Worm (Caenorhabditis elegans) whole organism, L3 larva: ENCODE measurements around the gene nhr-255.

Source experiments
- R02D3.7 ChIP-seq: fragments of 150-350 bp; optimal IDR thresholded peaks from 2 replicates; lab custom pipeline; 2014; ENCODE audit warnings: missing biosample characterization, missing genetic modification characterization
- aly-2 ChIP-seq: fragments of 150-350 bp; optimal IDR thresholded peaks from 2 replicates; lab custom pipeline; 2014; ENCODE audit warnings: missing biosample characterization, missing genetic modification characterization
- ama-1 ChIP-seq: fragments of 150-350 bp; optimal IDR thresholded peaks from 2 replicates; lab custom pipeline; 2018
- ceh-16 ChIP-seq: sonication (generic microtip); optimal IDR thresholded peaks from 2 replicates; lab custom pipeline; 2017; ENCODE audit warnings: missing biosample characterization, missing genetic modification characterization
- ceh-82 ChIP-seq: fragments of 150-350 bp; optimal IDR thresholded peaks from 2 replicates; lab custom pipeline; 2014; ENCODE audit warnings: missing biosample characterization, missing genetic modification characterization
- egl-5 ChIP-seq: fragments of 150-350 bp; optimal IDR thresholded peaks from 2 replicates; lab custom pipeline; 2017; ENCODE audit warnings: missing biosample characterization, missing genetic modification reagents, missing genetic modification characterization, inconsistent platforms
- elt-2 ChIP-seq: sonication (generic microtip); optimal IDR thresholded peaks from 2 replicates; lab custom pipeline; 2016; ENCODE audit warnings: missing genetic modification reagents, mild to moderate bottlenecking, missing genetic modification characterization, missing compliant biosample characterization
- elt-3 ChIP-seq, 3 experiments: fragments of 150-350 bp in 1 of 3; sonication (generic microtip) in 2 of 3; optimal IDR thresholded peaks; 2 replicates in 2 of 3; 4 replicates in 1 of 3; lab custom pipeline; 2014 to 2017; ENCODE audit warnings: missing biosample characterization in 3 of 3, missing genetic modification characterization in 3 of 3
- eor-1 ChIP-seq, 2 experiments: fragments of 150-350 bp; optimal IDR thresholded peaks; 2 replicates each; lab custom pipeline; 2014 to 2018; ENCODE audit warnings: missing biosample characterization in 2 of 2, missing genetic modification characterization in 2 of 2
- fkh-10 ChIP-seq: sonication (generic microtip); optimal IDR thresholded peaks from 2 replicates; lab custom pipeline; 2017; ENCODE audit warnings: missing biosample characterization, missing genetic modification reagents, missing genetic modification characterization
- fkh-2 ChIP-seq: fragments of 150-350 bp; optimal IDR thresholded peaks from 2 replicates; lab custom pipeline; 2014; ENCODE audit warnings: missing biosample characterization, missing genetic modification reagents, missing genetic modification characterization
- fos-1 ChIP-seq: fragments of 150-350 bp; optimal IDR thresholded peaks from 2 replicates; lab custom pipeline; 2014; ENCODE audit warnings: missing biosample characterization, missing genetic modification characterization
- hmg-11 ChIP-seq: sonication (generic microtip); optimal IDR thresholded peaks from 2 replicates; lab custom pipeline; 2016; ENCODE audit warnings: missing genetic modification characterization, missing compliant biosample characterization
- jun-1 ChIP-seq: fragments of 150-350 bp; optimal IDR thresholded peaks from 2 replicates; lab custom pipeline; 2014; ENCODE audit warnings: missing biosample characterization, missing genetic modification reagents, missing genetic modification characterization
- lin-39 ChIP-seq: fragments of 150-350 bp; optimal IDR thresholded peaks from 2 replicates; lab custom pipeline; 2018; ENCODE audit warnings: missing biosample characterization, missing genetic modification reagents, missing genetic modification characterization
- lsy-12 ChIP-seq: sonication (generic microtip); optimal IDR thresholded peaks from 2 replicates; lab custom pipeline; 2016; ENCODE audit warnings: mild to moderate bottlenecking, missing genetic modification characterization, missing compliant biosample characterization
- mml-1 ChIP-seq: fragments of 150-350 bp; sonication (generic microtip); optimal IDR thresholded peaks from 3 replicates; lab custom pipeline; 2014; ENCODE audit warnings: missing biosample characterization, missing genetic modification characterization
- nfya-1 ChIP-seq: sonication (generic microtip); optimal IDR thresholded peaks from 2 replicates; lab custom pipeline; 2017; ENCODE audit warnings: missing genetic modification characterization, mild to moderate bottlenecking, missing compliant biosample characterization, antibody characterized with exemption, moderate library complexity; ENCODE audit not compliant: insufficient read depth
- nhr-11 ChIP-seq: fragments of 150-350 bp; optimal IDR thresholded peaks from 2 replicates; lab custom pipeline; 2014; ENCODE audit warnings: missing biosample characterization, missing genetic modification characterization
- nhr-237 ChIP-seq: fragments of 150-350 bp; optimal IDR thresholded peaks from 2 replicates; lab custom pipeline; 2014; ENCODE audit warnings: missing biosample characterization, missing genetic modification characterization
- nhr-28 ChIP-seq: fragments of 150-350 bp; optimal IDR thresholded peaks from 2 replicates; lab custom pipeline; 2014; ENCODE audit warnings: missing biosample characterization, missing genetic modification characterization
- nhr-43 ChIP-seq: sonication (generic microtip); optimal IDR thresholded peaks from 2 replicates; lab custom pipeline; 2016; ENCODE audit warnings: mild to moderate bottlenecking, missing genetic modification characterization, missing compliant biosample characterization; ENCODE audit not compliant: poor library complexity, severe bottlenecking
- nhr-67 ChIP-seq: fragments of 150-350 bp; optimal IDR thresholded peaks from 2 replicates; lab custom pipeline; 2014; ENCODE audit warnings: missing biosample characterization, missing genetic modification characterization
- nhr-76 ChIP-seq: fragments of 150-350 bp; sonication (generic microtip); optimal IDR thresholded peaks from 5 replicates; lab custom pipeline; 2014; ENCODE audit warnings: missing biosample characterization, missing genetic modification characterization
- pha-4 ChIP-seq: fragments of 150-350 bp; optimal IDR thresholded peaks from 2 replicates; lab custom pipeline; 2014; ENCODE audit warnings: missing biosample characterization, missing genetic modification reagents, missing genetic modification characterization
- pqm-1 ChIP-seq: fragments of 150-350 bp; optimal IDR thresholded peaks from 2 replicates; lab custom pipeline; 2017; ENCODE audit warnings: missing biosample characterization, missing genetic modification characterization, inconsistent platforms
- skn-1 ChIP-seq: fragments of 150-350 bp; optimal IDR thresholded peaks from 2 replicates; lab custom pipeline; 2014; ENCODE audit warnings: missing biosample characterization, missing genetic modification characterization
- tbx-2 ChIP-seq: sonication (generic microtip); optimal IDR thresholded peaks from 2 replicates; lab custom pipeline; 2016; ENCODE audit warnings: mild to moderate bottlenecking, missing genetic modification characterization, missing compliant biosample characterization
- unc-62 ChIP-seq: fragments of 150-350 bp; sonication (generic microtip); optimal IDR thresholded peaks from 4 replicates; lab custom pipeline; 2014; ENCODE audit warnings: missing biosample characterization, missing genetic modification reagents, missing genetic modification characterization
- zag-1 ChIP-seq: fragments of 150-350 bp; optimal IDR thresholded peaks from 2 replicates; lab custom pipeline; 2014; ENCODE audit warnings: missing biosample characterization, missing genetic modification characterization
- ztf-4 ChIP-seq: fragments of 150-350 bp; optimal IDR thresholded peaks from 2 replicates; lab custom pipeline; 2014; ENCODE audit warnings: missing biosample characterization, missing genetic modification characterization

The nhr-255 gene

ce11 chrX:15766147-15766546 is 23.7 kb downstream of the nhr-255 start, which contains the start of gene bus-17:
Gene bus-17 (minus strand): TSS chrX:15766354.
- TF ChIP-seq zag-1 (tag; lab: Kevin White, UChicago) = no peak
- no peak for TF ChIP-seq elt-2
- TF ChIP-seq pha-4 (tag; lab: Kevin White, UChicago) = no peak
- TF ChIP-seq nhr-28 = no peak
- TF ChIP-seq lin-39 = no peak
- TF ChIP-seq unc-62 = no peak
- no peak for TF ChIP-seq hmg-11 (tag; lab: Kevin White, UChicago)
- no peak for TF ChIP-seq egl-5 (tag; lab: Kevin White, UChicago)
- no peak for TF ChIP-seq nhr-76 (tag; lab: Kevin White, UChicago)
- TF ChIP-seq nhr-237 (tag; lab: Kevin White, UChicago) = no peak
- no peak for TF ChIP-seq R02D3.7 (tag; lab: Kevin White, UChicago)
- no peak for TF ChIP-seq jun-1 (tag; lab: Kevin White, UChicago)
- TF ChIP-seq elt-3 (tag; optimal IDR thresholded peaks at IDR 0.05; lab: Kevin White, UChicago) = no peak
- TF ChIP-seq tbx-2 (tag; lab: Kevin White, UChicago) = no peak
- TF ChIP-seq, all 47 proteins: peak for 0

ce11 chrX:15766861-15767260 is 24.5 kb downstream of the nhr-255 start:
- TF ChIP-seq fos-1 (tag; lab: Kevin White, UChicago) (no peak), elt-2 (no peak), aly-2 (no peak), pha-4 (tag; lab: Kevin White, UChicago) (no peak), eor-1 (tag; optimal IDR thresholded peaks at IDR 0.05; lab: Kevin White, UChicago) (no peak), fkh-10 (GFP tag; lab: Kevin White, UChicago) (no peak), lin-39 (no peak), ceh-82 (tag; lab: Kevin White, UChicago) (no peak), egl-5 (tag; lab: Kevin White, UChicago) (no peak), zag-1 (tag; lab: Kevin White, UChicago) (no peak), jun-1 (tag; lab: Kevin White, UChicago) (no peak), nhr-43 (tag; lab: Kevin White, UChicago) (no peak), tbx-2 (tag; lab: Kevin White, UChicago) (no peak), nhr-237 (tag; lab: Kevin White, UChicago) (no peak), elt-3 (tag; optimal IDR thresholded peaks at IDR 0.05; lab: Kevin White, UChicago) (no peak), fkh-2 (tag; lab: Kevin White, UChicago) (no peak), unc-62 (no peak), nhr-67 (tag; lab: Kevin White, UChicago) (no peak), nhr-11 (tag; lab: Kevin White, UChicago) (no peak), hmg-11 (tag; lab: Kevin White, UChicago) (no peak)

- TF ChIP-seq lin-39 (no peak), aly-2 (no peak)
Observed at ce11 chrX:15768532-15768931, 26.1 kb downstream of the nhr-255 start.

ce11 chrX:15769895-15770559 is 27.6 kb downstream of the nhr-255 start:
- TF ChIP-seq pqm-1 = peak; percentile 22
- no peak for TF ChIP-seq jun-1 (tag; lab: Kevin White, UChicago)
- no peak for TF ChIP-seq ztf-4 (tag; lab: Kevin White, UChicago)
- no peak for TF ChIP-seq lsy-12 (tag; lab: Kevin White, UChicago)
- TF ChIP-seq fkh-10 (GFP tag; lab: Kevin White, UChicago) = no peak
- TF ChIP-seq elt-2 = peak; percentile 68
- TF ChIP-seq skn-1 (tag; lab: Kevin White, UChicago) = no peak
- TF ChIP-seq, all 47 proteins: peak for 2

ce11 chrX:15770787-15771186 is 28.4 kb downstream of the nhr-255 start:
- TF ChIP-seq lin-39 = no peak
- TF ChIP-seq hmg-11 (tag; lab: Kevin White, UChicago) = no peak
- no peak for TF ChIP-seq nhr-43 (tag; lab: Kevin White, UChicago)
- no peak for TF ChIP-seq ama-1 (lab: Kevin White, UChicago)
- no peak for TF ChIP-seq pqm-1
- TF ChIP-seq lsy-12 (tag; lab: Kevin White, UChicago) = no peak
- TF ChIP-seq mml-1 (tag; lab: Kevin White, UChicago) = no peak
- TF ChIP-seq ceh-16 (tag; lab: Kevin White, UChicago) = no peak
- no peak for TF ChIP-seq eor-1 (tag; optimal IDR thresholded peaks at IDR 0.05; lab: Kevin White, UChicago)
- no peak for TF ChIP-seq jun-1 (tag; lab: Kevin White, UChicago)
- TF ChIP-seq nhr-237 (tag; lab: Kevin White, UChicago) = no peak
- no peak for TF ChIP-seq nhr-28
- no peak for TF ChIP-seq nfya-1
